Worm (Caenorhabditis elegans): ENCODE measurements around the gene H05C05.1.

Gene H05C05.1

DNA sequence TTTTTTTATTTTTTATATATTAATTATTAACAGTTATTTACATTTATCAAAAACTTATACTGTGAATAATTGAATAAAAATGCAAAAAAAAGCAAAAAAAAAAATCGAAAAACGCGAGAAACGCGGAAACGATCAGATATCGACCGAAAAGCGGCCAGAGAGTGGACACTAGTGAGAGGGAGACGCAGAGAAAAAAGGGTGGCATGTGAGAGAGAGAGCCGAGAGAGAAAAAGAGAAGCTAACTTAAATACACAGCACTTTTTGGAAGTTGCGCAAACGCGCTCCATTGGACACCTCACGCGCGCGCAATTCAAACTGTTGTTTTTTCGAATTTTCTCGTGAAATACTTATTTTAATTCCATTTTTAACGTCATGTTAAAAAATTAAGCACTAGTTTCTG, 19.5 kb downstream of the H05C05.1 start:
- TF ChIP-seq hlh-13 (GFP tag; optimal IDR thresholded peaks at IDR 0.05) = no peak
- peak; percentile 84 for TF ChIP-seq hlh-30 (tag; optimal IDR thresholded peaks at IDR 0.05; ENCODE audit: insufficient read depth)
- TF ChIP-seq ref-2 (tag; optimal IDR thresholded peaks at IDR 0.05) = peak; percentile 57
- no peak for TF ChIP-seq pros-1 (tag; optimal IDR thresholded peaks at IDR 0.05)
- no peak for TF ChIP-seq pag-3 (tag; optimal IDR thresholded peaks at IDR 0.05; ENCODE audit: borderline replicate concordance)
- peak; percentile 46 for TF ChIP-seq rnt-1 (tag; optimal IDR thresholded peaks at IDR 0.05)
- 0 out of 2 replicates have a peak, but pooled peaks have one; percentile 22 for TF ChIP-seq unc-3 (GFP tag; conservative IDR thresholded peaks at IDR 0.05)
- no peak for TF ChIP-seq unc-3 (tag; optimal IDR thresholded peaks at IDR 0.05)
- peak; percentile 75 for TF ChIP-seq ceh-31 (tag; optimal IDR thresholded peaks at IDR 0.05)
- no peak for TF ChIP-seq nhr-11 (tag; optimal IDR thresholded peaks at IDR 0.05)
- peak; percentile 14 for TF ChIP-seq ets-4 (tag; optimal IDR thresholded peaks at IDR 0.05)
- peak; percentile 45 for TF ChIP-seq unc-55 (GFP tag; optimal IDR thresholded peaks at IDR 0.05)
- no peak for TF ChIP-seq eyg-1 (tag; optimal IDR thresholded peaks at IDR 0.05)
- no peak for TF ChIP-seq C38D4.7 (GFP tag; optimal IDR thresholded peaks at IDR 0.05)
- peak; percentile 75 for TF ChIP-seq tbx-2 (tag; optimal IDR thresholded peaks at IDR 0.05)
- TF ChIP-seq C08G9.2 (tag; optimal IDR thresholded peaks at IDR 0.05) = no peak
- TF ChIP-seq ceh-48 (tag; optimal IDR thresholded peaks at IDR 0.05) = peak; percentile 54
- TF ChIP-seq ceh-45 (GFP tag; IDR thresholded peaks at IDR 0.05) = no peak
- peak; percentile 66 for TF ChIP-seq F13H6.1 (tag; optimal IDR thresholded peaks at IDR 0.05)
- no peak for TF ChIP-seq hlh-15 (tag; optimal IDR thresholded peaks at IDR 0.05)
- peak; percentile 37 for TF ChIP-seq ceh-19 (GFP tag; optimal IDR thresholded peaks at IDR 0.05)
- TF ChIP-seq nfya-1 (tag; optimal IDR thresholded peaks at IDR 0.05) = peak; percentile 72
- TF ChIP-seq unc-86 (tag; optimal IDR thresholded peaks at IDR 0.05) = peak; percentile 28
- TF ChIP-seq ceh-24 (tag; optimal IDR thresholded peaks at IDR 0.05) = no peak
- peak; percentile 77 for TF ChIP-seq ceh-18 (tag; optimal IDR thresholded peaks at IDR 0.05)
- no peak for TF ChIP-seq sox-4 (tag; optimal IDR thresholded peaks at IDR 0.05)
- no peak for TF ChIP-seq gmeb-2 (tag; optimal IDR thresholded peaks at IDR 0.05)
- no peak for TF ChIP-seq dmd-4 (tag; optimal IDR thresholded peaks at IDR 0.05; ENCODE audit: borderline replicate concordance)
- TF ChIP-seq ceh-34 (tag; optimal IDR thresholded peaks at IDR 0.05) = peak; percentile 43
- peak; percentile 75 for TF ChIP-seq unc-42 (tag; optimal IDR thresholded peaks at IDR 0.05)

DNA sequence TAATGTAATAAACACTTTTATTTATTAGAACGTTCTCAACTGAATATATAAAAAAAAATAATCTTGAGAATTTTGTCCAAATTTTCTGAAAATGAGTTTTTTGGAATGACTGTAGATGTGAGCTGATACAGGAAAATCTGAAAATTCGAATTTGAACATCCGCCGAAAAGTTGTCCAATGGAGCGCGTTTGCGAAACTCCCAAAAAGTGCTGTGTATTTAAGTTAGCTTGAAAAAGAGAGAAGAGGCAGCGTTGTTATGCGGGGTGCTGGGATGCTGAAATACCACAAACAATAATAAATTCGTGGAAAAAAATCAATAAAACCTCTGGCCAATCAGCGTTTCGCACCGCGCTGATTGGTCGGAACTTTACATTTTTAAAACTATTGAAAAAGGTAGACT, 23.3 kb downstream of the H05C05.1 start:
- TF ChIP-seq hlh-13 (GFP tag; optimal IDR thresholded peaks at IDR 0.05) (no peak), fkh-6 (tag; optimal IDR thresholded peaks at IDR 0.05) (no peak), F13H6.1 (tag; optimal IDR thresholded peaks at IDR 0.05) (no peak), ceh-45 (GFP tag; IDR thresholded peaks at IDR 0.05) (no peak), ceh-24 (tag; optimal IDR thresholded peaks at IDR 0.05) (no peak), unc-86 (tag; optimal IDR thresholded peaks at IDR 0.05) (no peak), pros-1 (tag; optimal IDR thresholded peaks at IDR 0.05) (no peak), hlh-30 (tag; optimal IDR thresholded peaks at IDR 0.05; ENCODE audit: insufficient read depth) (no peak), K02D7.2 (tag; optimal IDR thresholded peaks at IDR 0.05) (no peak), fax-1 (tag; optimal IDR thresholded peaks at IDR 0.05) (no peak), ceh-18 (tag; optimal IDR thresholded peaks at IDR 0.05) (no peak), ama-1 (optimal IDR thresholded peaks at IDR 0.05) (no peak), ztf-16 (tag; optimal IDR thresholded peaks at IDR 0.05) (no peak), che-1 (tag; optimal IDR thresholded peaks at IDR 0.05) (no peak)

DNA sequence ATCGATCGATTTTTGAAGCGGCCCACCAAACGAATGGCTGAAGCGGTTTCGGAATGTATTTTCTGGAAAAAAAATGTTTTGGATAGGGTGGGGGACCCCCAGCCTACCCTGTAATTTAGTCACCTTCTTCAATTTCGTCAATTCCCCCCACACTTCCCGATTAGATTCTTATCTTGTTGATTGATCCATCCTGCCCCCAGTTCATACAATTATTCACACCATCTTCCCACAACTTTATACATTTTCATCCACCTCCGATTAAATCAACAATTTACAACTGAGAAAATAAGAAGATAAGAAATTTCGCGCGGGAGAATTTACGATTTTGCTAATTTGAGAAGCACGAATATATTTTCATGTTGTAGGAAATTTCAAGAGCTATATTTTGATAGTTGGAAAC, 26.1 kb downstream of the H05C05.1 start:
- no peak for TF ChIP-seq ceh-9 (tag; optimal IDR thresholded peaks at IDR 0.05)
- TF ChIP-seq rnt-1 (tag; optimal IDR thresholded peaks at IDR 0.05) = peak; percentile 5
- TF ChIP-seq ceh-48 (tag; optimal IDR thresholded peaks at IDR 0.05) = no peak

- TF ChIP-seq syd-9 (tag; optimal IDR thresholded peaks at IDR 0.05) (no peak), eyg-1 (tag; optimal IDR thresholded peaks at IDR 0.05) (no peak), pros-1 (tag; optimal IDR thresholded peaks at IDR 0.05) (no peak), tbx-7 (tag; optimal IDR thresholded peaks at IDR 0.05) (no peak), unc-55 (GFP tag; optimal IDR thresholded peaks at IDR 0.05) (no peak), Y22D7AL.16 (tag; optimal IDR thresholded peaks at IDR 0.05) (no peak)
Measured at ce11 chrIII:2975689-2976088, 28.8 kb downstream of the H05C05.1 start, which contains the start of gene Y55D5A.3. TSS of gene Y55D5A.3 (minus strand) at chrIII:2975789.
